Fruit fly (Drosophila melanogaster) whole organism, embryonic: ENCODE results near the gene prt.

ENCODE experiments used
- CG11085 ChIP-seq: fragments of 200-800 bp; sonication (Bioruptor generic); IDR thresholded peaks from 2 replicates; pipeline ENCODE4 v1.3.6; 2022; ENCODE audit warnings: missing biosample characterization, missing genetic modification characterization
- CG11504 ChIP-seq: fragments of 200-800 bp; sonication (Bioruptor generic); optimal IDR thresholded peaks from 3 replicates; lab custom pipeline; 2019; ENCODE audit warnings: missing biosample characterization, mild to moderate bottlenecking, missing genetic modification characterization, moderate library complexity
- CG11696 ChIP-seq: fragments of 200-800 bp; sonication (Bioruptor generic); IDR thresholded peaks from 2 replicates; pipeline ENCODE4 v1.3.6; 2022; ENCODE audit warnings: missing biosample characterization, missing genetic modification characterization
- CG12071 ChIP-seq: fragments of 200-800 bp; sonication (Bioruptor generic); optimal IDR thresholded peaks from 3 replicates; lab custom pipeline; 2018; ENCODE audit warnings: missing biosample characterization, mild to moderate bottlenecking, missing genetic modification characterization
- CG13287 ChIP-seq: fragments of 200-800 bp; sonication (Bioruptor generic); IDR thresholded peaks from 2 replicates; pipeline ENCODE4 v1.3.6; 2022; ENCODE audit warnings: missing biosample characterization, missing genetic modification characterization; ENCODE audit not compliant: partially characterized antibody
- CG13894 ChIP-seq: fragments of 200-800 bp; sonication (Bioruptor generic); optimal IDR thresholded peaks from 3 replicates; lab custom pipeline; 2018; ENCODE audit warnings: missing biosample characterization, mild to moderate bottlenecking, missing genetic modification characterization, moderate library complexity
- CG15479 ChIP-seq: fragments of 200-800 bp; sonication (Bioruptor generic); optimal IDR thresholded peaks from 3 replicates; lab custom pipeline; 2019; ENCODE audit warnings: missing biosample characterization, mild to moderate bottlenecking, missing genetic modification characterization, moderate library complexity
- CG1647 ChIP-seq: fragments of 200-800 bp; sonication (Bioruptor generic); optimal IDR thresholded peaks from 3 replicates; lab custom pipeline; 2016; ENCODE audit warnings: missing biosample characterization, missing genetic modification characterization
- CG17328 ChIP-seq: fragments of 200-800 bp; sonication (Bioruptor generic); IDR thresholded peaks from 2 replicates; pipeline ENCODE4 v1.3.6; 2022; ENCODE audit warnings: missing biosample characterization, missing genetic modification characterization
- CG17802 ChIP-seq: fragments of 200-800 bp; sonication (Bioruptor generic); optimal IDR thresholded peaks from 2 replicates; lab custom pipeline; 2018; ENCODE audit warnings: missing biosample characterization, mild to moderate bottlenecking, missing genetic modification characterization, moderate library complexity
- CG31365 ChIP-seq: fragments of 200-800 bp; sonication (Bioruptor generic); optimal IDR thresholded peaks from 2 replicates; lab custom pipeline; 2018; ENCODE audit warnings: missing biosample characterization, mild to moderate bottlenecking, missing genetic modification characterization
- CG4328 ChIP-seq: fragments of 200-800 bp; sonication (Bioruptor generic); optimal IDR thresholded peaks from 3 replicates; lab custom pipeline; 2017; ENCODE audit warnings: missing biosample characterization, missing genetic modification reagents, missing genetic modification characterization
- CG4820 ChIP-seq: fragments of 200-800 bp; sonication (Bioruptor generic); optimal IDR thresholded peaks from 3 replicates; lab custom pipeline; 2016; ENCODE audit warnings: missing biosample characterization, missing genetic modification characterization
- CG5180 ChIP-seq: fragments of 200-800 bp; sonication (Bioruptor generic); optimal IDR thresholded peaks from 3 replicates; lab custom pipeline; 2017; ENCODE audit warnings: missing biosample characterization, missing genetic modification characterization, mild to moderate bottlenecking, moderate library complexity, missing genetic modification reagents
- CG7786 ChIP-seq: fragments of 200-800 bp; sonication (Bioruptor generic); optimal IDR thresholded peaks from 2 replicates; lab custom pipeline; 2016; ENCODE audit warnings: missing biosample characterization, missing genetic modification characterization
- CG9215 ChIP-seq: fragments of 200-800 bp; sonication (Bioruptor generic); IDR thresholded peaks from 2 replicates; pipeline ENCODE4 v1.3.6; 2022; ENCODE audit warnings: missing biosample characterization, missing genetic modification characterization
- Doc2 ChIP-seq: fragments of 200-800 bp; sonication (Bioruptor generic); IDR thresholded peaks from 2 replicates; pipeline ENCODE4 v1.3.6; 2022; ENCODE audit warnings: missing biosample characterization, missing genetic modification characterization
- Dref ChIP-seq: fragments of 200-800 bp; sonication (Bioruptor generic); IDR thresholded peaks from 2 replicates; pipeline ENCODE4 v1.3.6; 2022; ENCODE audit warnings: missing biosample characterization, missing genetic modification characterization
- ERR ChIP-seq: fragments of 200-800 bp; sonication (Bioruptor generic); optimal IDR thresholded peaks from 2 replicates; lab custom pipeline; 2016; ENCODE audit warnings: missing biosample characterization, missing genetic modification characterization
- Fer1 ChIP-seq: fragments of 200-800 bp; sonication (Bioruptor generic); optimal IDR thresholded peaks from 2 replicates; lab custom pipeline; 2017; ENCODE audit warnings: missing biosample characterization, mild to moderate bottlenecking, missing genetic modification characterization
- HmgZ ChIP-seq: fragments of 200-800 bp; sonication (Bioruptor generic); optimal IDR thresholded peaks from 2 replicates; lab custom pipeline; 2018; ENCODE audit warnings: missing biosample characterization, mild to moderate bottlenecking, missing genetic modification characterization
- Hmx ChIP-seq: fragments of 200-800 bp; sonication (Bioruptor generic); optimal IDR thresholded peaks from 2 replicates; lab custom pipeline; 2016; ENCODE audit warnings: missing biosample characterization, missing genetic modification characterization
- Oaz ChIP-seq: fragments of 200-800 bp; sonication (Bioruptor generic); IDR thresholded peaks from 2 replicates; pipeline ENCODE4 v1.3.6; 2022; ENCODE audit warnings: missing biosample characterization, missing genetic modification characterization
- Opbp ChIP-seq: fragments of 200-800 bp; sonication (Bioruptor generic); IDR thresholded peaks from 3 replicates; pipeline ENCODE4 v1.3.6; 2022; ENCODE audit warnings: missing biosample characterization, missing genetic modification characterization; ENCODE audit not compliant: partially characterized antibody
- Sry-δ ChIP-seq: fragments of 200-800 bp; sonication (Bioruptor generic); optimal IDR thresholded peaks from 2 replicates; lab custom pipeline; 2016; ENCODE audit warnings: missing biosample characterization, missing genetic modification characterization
- Stat92E ChIP-seq, 3 experiments: fragments of >200 bp in 2 of 3; fragments of 200-800 bp in 1 of 3; sonication (Bioruptor generic) in 1 of 3; optimal IDR thresholded peaks; 2 replicates each; lab custom pipeline; 2017 to 2019; ENCODE audit warnings: missing biosample characterization in 3 of 3, missing genetic modification characterization in 3 of 3, mild to moderate bottlenecking in 1 of 3, moderate library complexity in 1 of 3
- Taf1 ChIP-seq: fragments of 200-800 bp; sonication (Bioruptor generic); IDR thresholded peaks from 2 replicates; pipeline ENCODE4 v1.3.6; 2022; ENCODE audit warnings: missing biosample characterization, missing genetic modification characterization
- Usf ChIP-seq: fragments of 200-800 bp; sonication (Bioruptor generic); optimal IDR thresholded peaks from 2 replicates; lab custom pipeline; 2017; ENCODE audit warnings: missing genotype, missing biosample characterization, missing genetic modification characterization
- ap ChIP-seq: fragments of 200-800 bp; sonication (Bioruptor generic); IDR thresholded peaks from 2 replicates; pipeline ENCODE4 v1.3.6; 2022; ENCODE audit warnings: missing biosample characterization, missing genetic modification characterization
- cg ChIP-seq: fragments of 200-800 bp; sonication (Bioruptor generic); optimal IDR thresholded peaks from 3 replicates; lab custom pipeline; 2019; ENCODE audit warnings: missing biosample characterization, mild to moderate bottlenecking, missing genetic modification characterization, moderate library complexity
- esg ChIP-seq: fragments of 200-800 bp; sonication (Bioruptor generic); conservative IDR thresholded peaks from 2 replicates; pipeline ENCODE4 v1.3.6; 2022; ENCODE audit warnings: missing biosample characterization, missing genetic modification characterization
- ewg ChIP-seq: fragments of 200-800 bp; sonication (Bioruptor generic); optimal IDR thresholded peaks from 3 replicates; lab custom pipeline; 2017; ENCODE audit warnings: mild to moderate bottlenecking, missing biosample characterization, missing genetic modification reagents, missing genetic modification characterization
- fd102C ChIP-seq: fragments of 200-800 bp; sonication (Bioruptor generic); optimal IDR thresholded peaks from 2 replicates; lab custom pipeline; 2018; ENCODE audit warnings: missing biosample characterization, mild to moderate bottlenecking, missing genetic modification characterization, moderate library complexity
- fru ChIP-seq: fragments of >200 bp; optimal IDR thresholded peaks from 2 replicates; lab custom pipeline; 2017
- insv ChIP-seq, 2 experiments: fragments of 200-800 bp; sonication (Bioruptor generic); optimal IDR thresholded peaks; 3 replicates each; lab custom pipeline; 2016 to 2018; ENCODE audit warnings: missing biosample characterization in 2 of 2, missing genetic modification characterization in 2 of 2
- kay ChIP-seq: fragments of 200-800 bp; sonication (Bioruptor generic); optimal IDR thresholded peaks from 2 replicates; lab custom pipeline; 2016; ENCODE audit warnings: missing biosample characterization, missing genetic modification characterization
- lilli ChIP-seq: fragments of 200-800 bp; sonication (Bioruptor generic); optimal IDR thresholded peaks from 3 replicates; lab custom pipeline; 2016; ENCODE audit warnings: missing biosample characterization, missing genetic modification characterization
- lola ChIP-seq, 3 experiments: fragments of >200 bp in 2 of 3; fragments of 200-800 bp in 1 of 3; sonication (Bioruptor generic) in 1 of 3; optimal IDR thresholded peaks; 2 replicates each; lab custom pipeline; 2017 to 2019; ENCODE audit warnings: missing biosample characterization in 3 of 3, missing genetic modification characterization in 3 of 3, mild to moderate bottlenecking in 1 of 3, moderate library complexity in 1 of 3
- luna ChIP-seq: fragments of 200-800 bp; sonication (Bioruptor generic); optimal IDR thresholded peaks from 2 replicates; lab custom pipeline; 2016; ENCODE audit warnings: missing biosample characterization, missing genetic modification characterization
- pb ChIP-seq: fragments of 200-800 bp; sonication (Bioruptor generic); optimal IDR thresholded peaks from 3 replicates; lab custom pipeline; 2016; ENCODE audit warnings: missing biosample characterization, missing genetic modification characterization
- pfk ChIP-seq: fragments of 200-800 bp; sonication (Bioruptor generic); optimal IDR thresholded peaks from 2 replicates; lab custom pipeline; 2018; ENCODE audit warnings: missing biosample characterization, mild to moderate bottlenecking, missing genetic modification characterization, moderate library complexity
- pita ChIP-seq: fragments of 200-800 bp; sonication (Bioruptor generic); optimal IDR thresholded peaks from 2 replicates; lab custom pipeline; 2017; ENCODE audit warnings: missing biosample characterization, mild to moderate bottlenecking, missing genetic modification characterization
- psq ChIP-seq: fragments of 200-800 bp; sonication (Bioruptor generic); optimal IDR thresholded peaks from 2 replicates; lab custom pipeline; 2017; ENCODE audit warnings: missing biosample characterization, missing genetic modification characterization
- pzg ChIP-seq: fragments of 200-800 bp; sonication (Bioruptor generic); optimal IDR thresholded peaks from 3 replicates; lab custom pipeline; 2018; ENCODE audit warnings: missing biosample characterization, mild to moderate bottlenecking, missing genetic modification characterization, moderate library complexity
- stc ChIP-seq: fragments of 200-800 bp; sonication (Bioruptor generic); IDR thresholded peaks from 2 replicates; pipeline ENCODE4 v1.3.6; 2022; ENCODE audit warnings: missing biosample characterization, missing genetic modification characterization
- stwl ChIP-seq: fragments of 200-800 bp; sonication (Bioruptor generic); optimal IDR thresholded peaks from 3 replicates; lab custom pipeline; 2018; ENCODE audit warnings: missing biosample characterization, mild to moderate bottlenecking, missing genetic modification characterization, moderate library complexity
- ttk ChIP-seq: fragments of 200-800 bp; sonication (Bioruptor generic); IDR thresholded peaks from 2 replicates; pipeline ENCODE4 v2.1.2; 2022; ENCODE audit warnings: missing biosample characterization, missing genetic modification characterization
- unpg ChIP-seq: fragments of 200-800 bp; sonication (Bioruptor generic); optimal IDR thresholded peaks from 3 replicates; lab custom pipeline; 2018; ENCODE audit warnings: missing biosample characterization, mild to moderate bottlenecking, missing genetic modification characterization, moderate library complexity

prt gene

DNA sequence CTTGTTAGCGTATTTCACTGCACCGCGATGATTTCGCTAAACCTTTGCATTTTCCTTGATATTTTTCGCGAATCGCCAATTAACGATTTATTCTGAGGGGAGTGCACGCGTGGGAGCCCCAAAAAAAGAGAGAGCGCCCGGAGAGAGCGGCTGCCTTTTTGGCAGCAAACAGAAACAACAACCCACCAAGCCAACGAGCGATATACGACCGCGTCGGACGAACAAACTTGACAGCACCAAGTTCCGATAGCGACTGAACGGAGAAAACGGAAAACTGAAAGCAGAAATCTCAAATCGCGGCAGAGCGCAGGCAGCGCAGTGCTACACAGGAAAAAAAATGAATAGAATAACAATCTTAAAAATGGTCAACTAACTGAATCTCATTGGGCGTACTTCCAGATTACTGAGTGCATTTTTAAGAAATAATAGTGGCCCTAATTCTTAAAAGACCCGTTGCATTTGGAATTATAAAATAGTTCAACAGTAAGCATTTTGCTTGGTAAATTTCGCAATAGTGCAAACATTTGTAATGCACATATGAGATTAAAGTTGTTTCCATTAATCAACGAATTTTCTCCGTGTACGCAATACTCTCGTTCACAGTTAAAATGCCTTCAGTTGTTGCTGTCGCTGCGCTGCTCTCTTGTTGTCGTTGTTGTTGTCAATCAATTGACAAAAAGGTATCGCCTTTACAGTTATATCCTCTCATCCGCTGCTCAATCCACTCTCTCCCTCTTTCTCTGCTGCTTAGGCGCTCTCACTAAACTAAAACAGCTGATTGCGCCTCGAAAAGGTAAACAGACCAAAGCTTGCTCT is 29.2 kb downstream of the prt start, which contains the start of gene CG31145 (continued):
- TF ChIP-seq ERR (GFP tag; lab: Kevin White, UChicago) (peak; percentile 99), cg (GFP tag; lab: Kevin White, UChicago) (peak; percentile 49), Stat92E (GFP tag; optimal IDR thresholded peaks at IDR 0.05; lab: Kevin White, UChicago) (peak in 1 of 3 experiments; percentile 94), pfk (GFP tag; lab: Kevin White, UChicago) (peak; percentile 47), CG15479 (GFP tag; lab: Kevin White, UChicago) (peak; percentile 65), Fer1 (GFP tag; lab: Kevin White, UChicago) (peak; percentile 100), luna (GFP tag; lab: Kevin White, UChicago) (peak; percentile 99), ap (GFP tag; lab: Robert Waterston, UW) (peak; percentile 98), Doc2 (peak; percentile 97; the same call in 1 of the 2 replicates), ttk (GFP tag; lab: Robert Waterston, UW) (peak; percentile 99), CG17802 (tag; lab: Kevin White, UChicago) (peak; percentile 94), CG5180 (GFP tag; lab: Kevin White, UChicago) (peak; percentile 94), fru (lab: Kevin White, UChicago) (no peak), insv (GFP tag; optimal IDR thresholded peaks at IDR 0.05; lab: Kevin White, UChicago) (peak; percentile 76 to 83), Opbp (GFP tag; lab: Robert Waterston, UW) (no peak), CG11085 (GFP tag; lab: Robert Waterston, UW) (peak; percentile 97), CG1647 (GFP tag; lab: Kevin White, UChicago) (peak; percentile 99), esg (GFP tag; lab: Robert Waterston, UW) (peak; percentile 99), CG12071 (peak; percentile 99), CG13287 (GFP tag; lab: Robert Waterston, UW) (peak; percentile 7; the same call in 1 of the 2 replicates), CG4328 (GFP tag; lab: Kevin White, UChicago) (peak; percentile 98), stwl (tag; lab: Kevin White, UChicago) (peak; percentile 31), Dref (GFP tag; lab: Robert Waterston, UW) (no peak), Sry-δ (peak; percentile 84), pb (GFP tag; lab: Kevin White, UChicago) (peak; percentile 99), Taf1 (peak; percentile 97), stc (GFP tag; lab: Robert Waterston, UW) (peak; percentile 99), fd102C (GFP tag; lab: Kevin White, UChicago) (peak; percentile 71), CG17328 (peak; percentile 98), Usf (peak; percentile 99), ewg (GFP tag; lab: Kevin White, UChicago) (peak; percentile 99), CG11504 (peak; percentile 99), unpg (GFP tag; lab: Kevin White, UChicago) (peak; percentile 99), lola (GFP tag; optimal IDR thresholded peaks at IDR 0.05; lab: Kevin White, UChicago) (peak in 1 of 3 experiments; percentile 98), psq (GFP tag; lab: Kevin White, UChicago) (peak; percentile 97), CG11696 (GFP tag; lab: Robert Waterston, UW) (peak; percentile 93), kay (GFP tag; lab: Kevin White, UChicago) (peak; percentile 99), lilli (GFP tag; lab: Kevin White, UChicago) (peak; percentile 100), CG7786 (GFP tag; lab: Kevin White, UChicago) (peak; percentile 99), HmgZ (peak; percentile 100), Oaz (GFP tag; lab: Robert Waterston, UW) (peak; percentile 99), CG31365 (tag; lab: Kevin White, UChicago) (peak; percentile 92), pzg (peak; percentile 35), CG4820 (GFP tag; lab: Kevin White, UChicago) (peak; percentile 99), CG13894 (tag; lab: Kevin White, UChicago) (peak; percentile 98), CG9215 (GFP tag; lab: Robert Waterston, UW) (peak; percentile 99), pita (no peak), Hmx (GFP tag; lab: Kevin White, UChicago) (peak; percentile 98)
